Worm (Caenorhabditis elegans): ENCODE data around the gene C43D7.4.

DNA sequence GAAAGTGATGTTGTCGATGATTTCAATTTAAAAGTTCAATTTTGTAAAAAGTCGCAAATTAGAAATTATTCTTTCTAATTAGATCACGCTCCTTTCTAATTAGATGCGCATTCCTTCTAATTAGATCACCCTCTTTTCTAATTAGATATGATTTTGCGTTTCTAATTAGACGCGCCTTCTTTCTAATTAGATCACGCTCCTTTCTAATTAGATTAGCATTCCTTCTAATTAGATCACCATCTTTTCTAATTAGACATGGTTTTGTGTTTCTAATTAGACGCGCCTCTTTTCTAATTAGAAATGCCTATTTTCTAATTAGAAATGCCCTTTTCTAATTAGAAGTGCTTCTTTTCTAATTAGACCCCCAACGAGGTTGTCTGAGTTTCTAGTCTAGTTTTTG, 34.4 kb upstream of the C43D7.4 start:
- no peak for TF ChIP-seq elt-3 (tag; optimal IDR thresholded peaks at IDR 0.05)
- no peak for TF ChIP-seq nhr-28 (tag; optimal IDR thresholded peaks at IDR 0.05)
- no peak for TF ChIP-seq egl-27 (tag; optimal IDR thresholded peaks at IDR 0.05)
